Worm (Caenorhabditis elegans): ENCODE results near the gene nlp-67.
"Not testable (repeated sequence)": the region's sequence is repeated elsewhere in the genome, so short reads cannot be mapped to it uniquely, and the experiment has no call there.

ce11 chrX:16213073-16213472 lies 28.9 kb downstream of the nlp-67 start, which contains the start of gene F23A7.8:
- TF ChIP-seq unc-55 (GFP tag; optimal IDR thresholded peaks at IDR 0.05); sdc-2 (tag; optimal IDR thresholded peaks at IDR 0.05); hlh-30 (tag; optimal IDR thresholded peaks at IDR 0.05; ENCODE audit: insufficient read depth); sox-4 (tag; optimal IDR thresholded peaks at IDR 0.05); elt-4 (tag; optimal IDR thresholded peaks at IDR 0.05); lin-11 (tag; optimal IDR thresholded peaks at IDR 0.05): not testable (repeated sequence)
